Fruit fly (Drosophila melanogaster) whole organism: Measurements from ENCODE around the gene CG13842.

Experiments
- CG8478 ChIP-seq: fragments of >200 bp; optimal IDR thresholded peaks from 2 replicates; lab custom pipeline; 2018; ENCODE audit warnings: inconsistent platforms
- pan ChIP-seq: fragments of >200 bp; optimal IDR thresholded peaks from 2 replicates; lab custom pipeline; 2017
- psq ChIP-seq: fragments of >200 bp; optimal IDR thresholded peaks from 2 replicates; lab custom pipeline; 2017

DNA sequence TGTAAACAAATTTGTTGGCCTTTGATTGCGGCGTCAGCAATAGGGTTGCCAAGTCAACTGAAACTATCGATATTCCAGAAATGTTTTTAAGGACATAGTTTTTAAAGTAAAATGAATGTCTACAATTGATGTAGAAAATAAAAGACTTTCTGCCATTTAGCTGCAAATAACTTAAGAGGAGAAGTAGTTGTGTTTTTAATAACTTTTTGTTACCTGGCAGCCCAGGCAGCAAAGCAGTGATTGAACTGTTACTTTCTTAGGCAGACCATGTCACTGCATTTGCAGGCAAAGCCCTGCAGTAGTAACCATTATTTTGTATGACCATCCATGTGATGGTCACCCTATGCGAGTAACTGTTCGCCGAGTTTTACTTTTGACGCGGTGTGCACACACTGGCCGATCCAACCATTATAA is 43.5 kb upstream of the CG13842 start, which contains the start of the genes rumi, CG7029 and Usp12-46:
- TF ChIP-seq CG8478 (no peak), psq (lab: Kevin White, UChicago) (no peak), pan (lab: Kevin White, UChicago) (no peak)
